Worm (Caenorhabditis elegans): ENCODE results near the gene C33G3.4.

Gene C33G3.4

ce11 chrX:14044362-14044761 lies 26.6 kb upstream of the C33G3.4 start:
- no peak for TF ChIP-seq ets-7 (tag; optimal IDR thresholded peaks at IDR 0.05)
- TF ChIP-seq F13C5.2 (tag; optimal IDR thresholded peaks at IDR 0.05), result no peak
- TF ChIP-seq tbx-11 (GFP tag; IDR thresholded peaks at IDR 0.05), result no peak
- TF ChIP-seq hmbx-1 (tag; optimal IDR thresholded peaks at IDR 0.05), result no peak
- TF ChIP-seq hmg-4 (GFP tag; optimal IDR thresholded peaks at IDR 0.05), result no peak
- no peak for TF ChIP-seq hnd-1 (tag; optimal IDR thresholded peaks at IDR 0.05)
- no peak for TF ChIP-seq ceh-13 (GFP tag; optimal IDR thresholded peaks at IDR 0.05)
- no peak for TF ChIP-seq B0310.2 (tag; optimal IDR thresholded peaks at IDR 0.05)
- TF ChIP-seq pes-1 (GFP tag; IDR thresholded peaks at IDR 0.05), result no peak
- no peak for TF ChIP-seq ceh-36 (tag; optimal IDR thresholded peaks at IDR 0.05)
- no peak for TF ChIP-seq flt-1 (GFP tag; IDR thresholded peaks at IDR 0.05)
- TF ChIP-seq sea-1 (GFP tag; conservative IDR thresholded peaks at IDR 0.05), result no peak
- TF ChIP-seq tbx-37 (GFP tag; conservative IDR thresholded peaks at IDR 0.05), result no peak
- TF ChIP-seq aly-1 (tag; optimal IDR thresholded peaks at IDR 0.05), result no peak
- no peak for TF ChIP-seq scrt-1 (GFP tag; IDR thresholded peaks at IDR 0.05)

DNA sequence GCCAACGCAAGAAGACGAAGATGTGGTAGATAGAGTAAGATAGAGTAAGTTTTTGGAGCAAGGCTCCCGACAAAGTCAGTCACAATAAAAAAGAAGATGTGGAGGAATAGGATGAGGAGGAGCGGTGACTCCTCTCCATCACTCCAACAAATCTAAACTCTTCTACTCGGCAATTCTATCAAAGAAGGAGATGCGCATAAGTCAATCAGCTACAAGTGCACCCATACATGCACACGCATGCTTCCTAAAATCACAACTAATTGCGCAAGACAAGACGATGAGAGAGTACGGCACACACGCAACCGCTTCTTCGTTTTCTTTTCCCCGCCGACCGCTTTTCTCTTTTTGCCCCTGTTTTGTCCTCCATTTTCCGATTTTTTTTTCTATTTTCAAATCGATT lies 23.4 kb upstream of the C33G3.4 start:
- no peak for TF ChIP-seq tbx-37 (GFP tag; conservative IDR thresholded peaks at IDR 0.05)
- TF ChIP-seq ceh-36 (tag; optimal IDR thresholded peaks at IDR 0.05), result no peak
- no peak for TF ChIP-seq ama-1 (optimal IDR thresholded peaks at IDR 0.05)
- TF ChIP-seq hmbx-1 (tag; optimal IDR thresholded peaks at IDR 0.05), result no peak
- no peak for TF ChIP-seq tbx-11 (GFP tag; IDR thresholded peaks at IDR 0.05)
- no peak for TF ChIP-seq scrt-1 (GFP tag; IDR thresholded peaks at IDR 0.05)
- no peak for TF ChIP-seq aly-1 (tag; optimal IDR thresholded peaks at IDR 0.05)
- TF ChIP-seq tra-4 (tag; optimal IDR thresholded peaks at IDR 0.05), result no peak

ce11 chrX:14049235-14049634 lies 21.7 kb upstream of the C33G3.4 start, which contains the start of gene dyc-1:
Gene dyc-1, plus strand, starts transcription at chrX:14049535.
- TF ChIP-seq hmg-4 (GFP tag; optimal IDR thresholded peaks at IDR 0.05) (no peak), tbx-11 (GFP tag; IDR thresholded peaks at IDR 0.05) (no peak), hmbx-1 (tag; optimal IDR thresholded peaks at IDR 0.05) (no peak), scrt-1 (GFP tag; IDR thresholded peaks at IDR 0.05) (no peak)

DNA sequence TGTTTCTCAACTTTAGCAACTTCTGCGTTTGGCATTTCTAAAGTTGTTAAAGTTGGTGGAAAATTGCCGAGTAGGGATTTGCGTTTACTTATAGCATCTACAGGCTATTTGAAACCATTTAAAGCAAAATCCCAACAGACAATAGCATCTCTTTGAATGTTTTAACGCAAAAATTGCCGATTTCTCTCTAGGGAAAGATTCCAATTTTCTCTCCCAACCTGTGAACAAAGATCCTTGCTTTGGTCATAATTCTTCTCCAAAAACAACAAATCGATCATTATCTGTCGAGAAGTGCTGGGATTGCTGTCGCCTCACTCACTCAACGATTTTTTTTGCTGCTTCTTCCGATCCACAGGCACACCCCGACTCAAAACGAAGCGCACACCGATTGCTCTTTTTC lies 17.2 kb upstream of the C33G3.4 start:
- no peak for TF ChIP-seq F13C5.2 (tag; optimal IDR thresholded peaks at IDR 0.05)
- TF ChIP-seq hmg-4 (GFP tag; optimal IDR thresholded peaks at IDR 0.05), result no peak
- no peak for TF ChIP-seq ets-7 (tag; optimal IDR thresholded peaks at IDR 0.05)
- TF ChIP-seq flt-1 (GFP tag; IDR thresholded peaks at IDR 0.05), result no peak
- no peak for TF ChIP-seq hmbx-1 (tag; optimal IDR thresholded peaks at IDR 0.05)
- TF ChIP-seq tra-4 (tag; optimal IDR thresholded peaks at IDR 0.05), result no peak
- no peak for TF ChIP-seq hnd-1 (tag; optimal IDR thresholded peaks at IDR 0.05)
- TF ChIP-seq tbx-11 (GFP tag; IDR thresholded peaks at IDR 0.05), result no peak
- TF ChIP-seq scrt-1 (GFP tag; IDR thresholded peaks at IDR 0.05), result no peak
- no peak for TF ChIP-seq tbx-37 (GFP tag; conservative IDR thresholded peaks at IDR 0.05)
- no peak for TF ChIP-seq ceh-13 (GFP tag; optimal IDR thresholded peaks at IDR 0.05)
- TF ChIP-seq pes-1 (GFP tag; IDR thresholded peaks at IDR 0.05), result no peak
- TF ChIP-seq B0310.2 (tag; optimal IDR thresholded peaks at IDR 0.05), result no peak
- no peak for TF ChIP-seq aly-1 (tag; optimal IDR thresholded peaks at IDR 0.05)
- no peak for TF ChIP-seq sea-1 (GFP tag; conservative IDR thresholded peaks at IDR 0.05)
- no peak for TF ChIP-seq ceh-36 (tag; optimal IDR thresholded peaks at IDR 0.05)
- no peak for TF ChIP-seq ama-1 (optimal IDR thresholded peaks at IDR 0.05)

DNA sequence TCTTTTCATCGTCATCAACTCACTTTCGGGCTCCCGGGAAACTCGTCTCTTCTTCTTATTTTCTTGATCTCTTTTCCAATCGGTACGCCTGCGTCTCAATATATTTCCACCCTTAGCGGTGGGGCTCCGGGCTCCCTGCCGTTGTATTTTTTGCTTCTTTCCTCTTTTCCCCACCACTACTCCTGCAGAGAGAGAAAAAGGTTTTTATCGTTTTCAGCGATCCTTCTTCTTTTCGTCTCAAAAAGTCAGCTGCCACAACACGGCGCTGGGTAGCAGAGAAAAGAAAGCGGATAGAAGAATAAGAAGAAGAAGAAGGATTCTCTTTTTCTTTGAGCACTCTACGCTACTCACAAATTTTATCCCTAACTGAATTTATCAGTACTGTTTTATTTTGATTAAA lies 16.2 kb upstream of the C33G3.4 start:
- TF ChIP-seq hnd-1 (tag; optimal IDR thresholded peaks at IDR 0.05), result no peak
- 0 out of 2 replicates have a peak, but pooled peaks have one; percentile 26 for TF ChIP-seq pes-1 (GFP tag; IDR thresholded peaks at IDR 0.05)

DNA sequence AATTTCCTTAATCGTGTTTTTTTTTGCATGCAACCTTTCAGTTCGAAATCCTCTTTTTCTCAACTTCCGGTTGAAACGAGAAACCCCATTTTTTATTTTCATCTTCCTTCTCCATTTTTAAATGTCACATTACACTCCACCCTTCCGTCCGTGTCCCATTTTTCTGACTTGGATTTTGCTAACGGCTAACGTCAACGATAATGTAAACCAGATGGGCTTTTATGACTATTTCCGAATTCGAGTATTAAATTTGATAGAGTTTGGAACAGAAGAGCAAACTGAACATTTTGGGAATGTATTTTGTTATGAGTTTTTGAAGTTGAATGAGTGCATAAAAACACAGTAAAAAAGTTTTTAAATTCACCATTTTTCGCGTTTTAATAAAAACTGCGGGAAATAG lies 15.2 kb upstream of the C33G3.4 start:
- TF ChIP-seq ets-7 (tag; optimal IDR thresholded peaks at IDR 0.05) (no peak), ama-1 (optimal IDR thresholded peaks at IDR 0.05) (no peak), sea-1 (GFP tag; conservative IDR thresholded peaks at IDR 0.05) (no peak), scrt-1 (GFP tag; IDR thresholded peaks at IDR 0.05) (no peak), pes-1 (GFP tag; IDR thresholded peaks at IDR 0.05) (no peak), tbx-11 (GFP tag; IDR thresholded peaks at IDR 0.05) (no peak), F13C5.2 (tag; optimal IDR thresholded peaks at IDR 0.05) (no peak), flt-1 (GFP tag; IDR thresholded peaks at IDR 0.05) (no peak), ceh-13 (GFP tag; optimal IDR thresholded peaks at IDR 0.05) (no peak), tbx-37 (GFP tag; conservative IDR thresholded peaks at IDR 0.05) (no peak), B0310.2 (tag; optimal IDR thresholded peaks at IDR 0.05) (no peak)

DNA sequence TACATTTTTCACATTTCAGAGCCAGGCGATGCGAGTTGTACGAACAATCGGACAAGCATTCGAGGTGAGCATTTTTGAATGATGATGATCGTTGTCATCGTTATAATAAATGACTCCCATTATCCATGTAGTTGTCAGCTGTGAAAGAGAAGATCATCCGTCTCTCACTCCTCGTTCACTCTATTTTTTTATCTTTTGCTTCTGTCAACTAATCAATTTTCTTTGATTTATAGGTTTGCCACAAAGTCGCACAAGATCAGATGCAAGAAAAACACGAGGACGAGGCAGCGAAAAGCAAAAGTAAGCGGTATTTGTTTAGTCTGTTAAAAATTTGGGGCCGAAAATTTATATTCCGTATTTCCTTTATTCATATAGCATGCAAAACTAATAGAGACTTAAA lies 14.4 kb upstream of the C33G3.4 start:
- TF ChIP-seq tbx-37 (GFP tag; conservative IDR thresholded peaks at IDR 0.05), result no peak
- TF ChIP-seq ceh-13 (GFP tag; optimal IDR thresholded peaks at IDR 0.05), result no peak
- no peak for TF ChIP-seq hmg-4 (GFP tag; optimal IDR thresholded peaks at IDR 0.05)
- no peak for TF ChIP-seq sea-1 (GFP tag; conservative IDR thresholded peaks at IDR 0.05)
- no peak for TF ChIP-seq ets-7 (tag; optimal IDR thresholded peaks at IDR 0.05)
- TF ChIP-seq scrt-1 (GFP tag; IDR thresholded peaks at IDR 0.05), result no peak
- TF ChIP-seq pes-1 (GFP tag; IDR thresholded peaks at IDR 0.05), result no peak
- TF ChIP-seq hmbx-1 (tag; optimal IDR thresholded peaks at IDR 0.05), result no peak
- TF ChIP-seq F13C5.2 (tag; optimal IDR thresholded peaks at IDR 0.05), result no peak
- TF ChIP-seq tbx-11 (GFP tag; IDR thresholded peaks at IDR 0.05), result no peak
- TF ChIP-seq hnd-1 (tag; optimal IDR thresholded peaks at IDR 0.05), result no peak
- no peak for TF ChIP-seq aly-1 (tag; optimal IDR thresholded peaks at IDR 0.05)
- TF ChIP-seq ama-1 (optimal IDR thresholded peaks at IDR 0.05), result no peak

ce11 chrX:14062771-14063170 lies 8.2 kb upstream of the C33G3.4 start:
- TF ChIP-seq flt-1 (GFP tag; IDR thresholded peaks at IDR 0.05) (no peak), ceh-13 (GFP tag; optimal IDR thresholded peaks at IDR 0.05) (no peak), scrt-1 (GFP tag; IDR thresholded peaks at IDR 0.05) (no peak), tbx-11 (GFP tag; IDR thresholded peaks at IDR 0.05) (no peak), ceh-36 (tag; optimal IDR thresholded peaks at IDR 0.05) (no peak), hmg-4 (GFP tag; optimal IDR thresholded peaks at IDR 0.05) (no peak), tra-4 (tag; optimal IDR thresholded peaks at IDR 0.05) (no peak), aly-1 (tag; optimal IDR thresholded peaks at IDR 0.05) (no peak), ama-1 (optimal IDR thresholded peaks at IDR 0.05) (no peak), hmbx-1 (tag; optimal IDR thresholded peaks at IDR 0.05) (no peak), ets-7 (tag; optimal IDR thresholded peaks at IDR 0.05) (no peak), hnd-1 (tag; optimal IDR thresholded peaks at IDR 0.05) (no peak), tbx-37 (GFP tag; conservative IDR thresholded peaks at IDR 0.05) (no peak), F13C5.2 (tag; optimal IDR thresholded peaks at IDR 0.05) (no peak), B0310.2 (tag; optimal IDR thresholded peaks at IDR 0.05) (no peak), pes-1 (GFP tag; IDR thresholded peaks at IDR 0.05) (no peak), sea-1 (GFP tag; conservative IDR thresholded peaks at IDR 0.05) (no peak)

Data from whole organism, early embryonic.